Worm (Caenorhabditis elegans) whole organism, L1 larva: ENCODE measurements around the gene F37A4.1.
A peak's percentile ranks its signal among the peaks of the same experiment; 100 is the strongest.

Experiments
- C04F5.9 ChIP-seq: sonication (generic microtip); optimal IDR thresholded peaks from 2 replicates; lab custom pipeline; 2016; ENCODE audit warnings: missing genetic modification characterization, missing compliant biosample characterization
- C34B4.2 ChIP-seq: sonication (generic microtip); optimal IDR thresholded peaks from 2 replicates; lab custom pipeline; 2017; ENCODE audit warnings: mild to moderate bottlenecking, missing genetic modification characterization, missing compliant biosample characterization
- F16B12.6 ChIP-seq: fragments of 150-350 bp; optimal IDR thresholded peaks from 2 replicates; lab custom pipeline; 2014; ENCODE audit warnings: missing biosample characterization, missing genetic modification characterization
- Y116A8C.19 ChIP-seq: sonication (generic microtip); optimal IDR thresholded peaks from 2 replicates; lab custom pipeline; 2016; ENCODE audit warnings: missing compliant biosample characterization, missing genetic modification characterization, borderline replicate concordance
- aha-1 ChIP-seq: fragments of 150-350 bp; optimal IDR thresholded peaks from 2 replicates; lab custom pipeline; 2014; ENCODE audit warnings: missing biosample characterization, missing genetic modification characterization
- alr-1 ChIP-seq: fragments of 200-800 bp; sonication (Bioruptor generic); optimal IDR thresholded peaks from 2 replicates; lab custom pipeline; 2018; ENCODE audit warnings: borderline replicate concordance, mild to moderate bottlenecking, missing genetic modification characterization, missing compliant biosample characterization
- blmp-1 ChIP-seq: fragments of 150-350 bp; optimal IDR thresholded peaks from 2 replicates; lab custom pipeline; 2014; ENCODE audit warnings: missing biosample characterization, missing genetic modification characterization
- ceh-8 ChIP-seq: fragments of 200-800 bp; sonication (Bioruptor generic); optimal IDR thresholded peaks from 2 replicates; lab custom pipeline; 2018; ENCODE audit warnings: mild to moderate bottlenecking, missing genetic modification characterization, moderate library complexity, missing compliant biosample characterization
- ceh-88 ChIP-seq: fragments of 200-800 bp; sonication (Bioruptor generic); IDR thresholded peaks from 2 replicates; pipeline ENCODE4 v1.3.6; 2022; ENCODE audit warnings: missing genetic modification characterization, missing compliant biosample characterization
- dpl-1 ChIP-seq, 3 experiments: fragments of 150-350 bp in 2 of 3; sonication (generic microtip) in 1 of 3; optimal IDR thresholded peaks; 2 replicates each; lab custom pipeline; 2014 to 2017; ENCODE audit warnings: missing biosample characterization in 3 of 3, missing genetic modification characterization in 3 of 3, missing genetic modification reagents in 3 of 3
- dsc-1 ChIP-seq: sonication (generic microtip); optimal IDR thresholded peaks from 2 replicates; lab custom pipeline; 2016; ENCODE audit warnings: mild to moderate bottlenecking, missing genetic modification characterization, missing compliant biosample characterization
- efl-1 ChIP-seq, 4 experiments: fragments of 150-350 bp; optimal IDR thresholded peaks in 3 of 4; peaks in 1 of 4; 1 replicate in 1 of 4; 2 replicates in 3 of 4; lab custom pipeline; 2014; ENCODE audit warnings: missing biosample characterization in 2 of 4, missing genetic modification characterization in 2 of 4, missing genetic modification reagents in 2 of 4
- egl-13 ChIP-seq: sonication (generic microtip); optimal IDR thresholded peaks from 2 replicates; lab custom pipeline; 2016; ENCODE audit warnings: missing genotype, missing genetic modification reagents, missing genetic modification characterization, missing compliant biosample characterization
- egl-27 ChIP-seq, 2 experiments: fragments of 150-350 bp in 1 of 2; sonication (generic microtip); optimal IDR thresholded peaks; 3 replicates each; lab custom pipeline; 2017 to 2018; ENCODE audit warnings: missing biosample characterization in 2 of 2, missing genetic modification characterization in 2 of 2, missing genetic modification reagents in 2 of 2
- elt-2 ChIP-seq: sonication (generic microtip); optimal IDR thresholded peaks from 2 replicates; lab custom pipeline; 2016; ENCODE audit warnings: missing genetic modification characterization, mild to moderate bottlenecking, inconsistent platforms, missing compliant biosample characterization, missing genetic modification reagents
- elt-3 ChIP-seq, 6 experiments: fragments of 150-350 bp in 1 of 6; sonication (generic microtip); optimal IDR thresholded peaks; 2 replicates each; lab custom pipeline; 2017 to 2018; ENCODE audit warnings: missing biosample characterization in 6 of 6, missing genetic modification characterization in 6 of 6, inconsistent platforms in 1 of 6
- ets-5 ChIP-seq: fragments of 200-800 bp; sonication (Bioruptor generic); IDR thresholded peaks from 2 replicates; pipeline ENCODE4 v1.3.6; 2022; ENCODE audit warnings: missing genetic modification characterization, missing compliant biosample characterization
- fkh-10 ChIP-seq: sonication (generic microtip); optimal IDR thresholded peaks from 2 replicates; lab custom pipeline; 2017; ENCODE audit warnings: missing biosample characterization, missing genetic modification reagents, missing genetic modification characterization
- fkh-8 ChIP-seq: sonication (generic microtip); optimal IDR thresholded peaks from 2 replicates; lab custom pipeline; 2016; ENCODE audit warnings: mild to moderate bottlenecking, missing genetic modification characterization, missing compliant biosample characterization
- fos-1 ChIP-seq: fragments of 150-350 bp; optimal IDR thresholded peaks from 2 replicates; lab custom pipeline; 2014; ENCODE audit warnings: missing biosample characterization, missing genetic modification characterization
- hlh-17 ChIP-seq: fragments of 200-800 bp; sonication (Bioruptor generic); optimal IDR thresholded peaks from 2 replicates; lab custom pipeline; 2018; ENCODE audit warnings: missing genetic modification characterization, mild to moderate bottlenecking, missing compliant biosample characterization, moderate library complexity, borderline replicate concordance
- irx-1 ChIP-seq: sonication (generic microtip); optimal IDR thresholded peaks from 2 replicates; lab custom pipeline; 2016; ENCODE audit warnings: missing genetic modification characterization, missing compliant biosample characterization
- lin-13 ChIP-seq: fragments of 150-350 bp; optimal IDR thresholded peaks from 2 replicates; lab custom pipeline; 2014; ENCODE audit warnings: missing biosample characterization, missing genetic modification reagents, missing genetic modification characterization
- lin-14 ChIP-seq: fragments of 200-800 bp; sonication (Bioruptor generic); optimal IDR thresholded peaks from 2 replicates; lab custom pipeline; 2018; ENCODE audit warnings: mild to moderate bottlenecking, missing genetic modification characterization, moderate library complexity, missing compliant biosample characterization
- lin-15B ChIP-seq: fragments of 150-350 bp; sonication (generic microtip); optimal IDR thresholded peaks from 3 replicates; lab custom pipeline; 2014; ENCODE audit warnings: missing biosample characterization, missing genetic modification characterization
- lin-35 ChIP-seq, 2 experiments: fragments of 150-350 bp; optimal IDR thresholded peaks; 2 replicates each; lab custom pipeline; 2014; ENCODE audit warnings: missing biosample characterization in 2 of 2, missing genetic modification characterization in 2 of 2, missing genetic modification reagents in 2 of 2
- lin-39 ChIP-seq: fragments of 150-350 bp; optimal IDR thresholded peaks from 2 replicates; lab custom pipeline; 2014; ENCODE audit warnings: missing biosample characterization, missing genetic modification reagents, missing genetic modification characterization
- lsy-2 ChIP-seq, 2 experiments: fragments of 150-350 bp; optimal IDR thresholded peaks; 2 replicates each; lab custom pipeline; 2014; ENCODE audit warnings: missing biosample characterization in 2 of 2, missing genetic modification characterization in 2 of 2
- mab-9 ChIP-seq: fragments of 200-800 bp; sonication (Bioruptor generic); IDR thresholded peaks from 2 replicates; pipeline ENCODE4 v1.3.6; 2022; ENCODE audit warnings: missing genetic modification reagents, missing genetic modification characterization, missing compliant biosample characterization
- mdl-1 ChIP-seq, 2 experiments: fragments of 150-350 bp; optimal IDR thresholded peaks; 2 replicates each; lab custom pipeline; 2014 to 2017; ENCODE audit warnings: missing biosample characterization in 2 of 2, missing genetic modification characterization in 2 of 2, inconsistent platforms in 1 of 2
- mef-2 ChIP-seq: fragments of 150-350 bp; optimal IDR thresholded peaks from 2 replicates; lab custom pipeline; 2014; ENCODE audit warnings: missing biosample characterization, missing genetic modification characterization
- mep-1 ChIP-seq: fragments of 150-350 bp; optimal IDR thresholded peaks from 2 replicates; lab custom pipeline; 2014; ENCODE audit warnings: missing biosample characterization, missing genetic modification characterization
- nhr-11 ChIP-seq: fragments of 150-350 bp; optimal IDR thresholded peaks from 2 replicates; lab custom pipeline; 2014; ENCODE audit warnings: missing biosample characterization, missing genetic modification characterization
- nhr-19 ChIP-seq: fragments of 200-800 bp; sonication (Bioruptor generic); conservative IDR thresholded peaks from 2 replicates; pipeline ENCODE4 v1.3.6; 2022; ENCODE audit warnings: missing genetic modification characterization, missing compliant biosample characterization
- nhr-20 ChIP-seq: sonication (generic microtip); optimal IDR thresholded peaks from 2 replicates; lab custom pipeline; 2016; ENCODE audit warnings: mild to moderate bottlenecking, missing genetic modification characterization, missing compliant biosample characterization
- nhr-28 ChIP-seq: fragments of 150-350 bp; optimal IDR thresholded peaks from 2 replicates; lab custom pipeline; 2014; ENCODE audit warnings: missing biosample characterization, missing genetic modification characterization
- nhr-47 ChIP-seq: sonication (generic microtip); optimal IDR thresholded peaks from 2 replicates; lab custom pipeline; 2016; ENCODE audit warnings: mild to moderate bottlenecking, missing genetic modification characterization, moderate library complexity, missing compliant biosample characterization
- nhr-76 ChIP-seq: sonication (generic microtip); optimal IDR thresholded peaks from 2 replicates; lab custom pipeline; 2017; ENCODE audit warnings: missing biosample characterization, missing genetic modification characterization
- nhr-84 ChIP-seq: sonication (generic microtip); optimal IDR thresholded peaks from 2 replicates; lab custom pipeline; 2017; ENCODE audit warnings: missing biosample characterization, missing genetic modification characterization
- nhr-90 ChIP-seq: sonication (generic microtip); optimal IDR thresholded peaks from 2 replicates; lab custom pipeline; 2016; ENCODE audit warnings: mild to moderate bottlenecking, missing genetic modification characterization, missing compliant biosample characterization; ENCODE audit not compliant: poor library complexity
- pag-3 ChIP-seq: sonication (generic microtip); optimal IDR thresholded peaks from 2 replicates; lab custom pipeline; 2017; ENCODE audit warnings: missing genetic modification characterization, mild to moderate bottlenecking, missing compliant biosample characterization, antibody characterized with exemption, borderline replicate concordance; ENCODE audit not compliant: insufficient read depth
- pax-3 ChIP-seq: fragments of 200-800 bp; sonication (Bioruptor generic); optimal IDR thresholded peaks from 2 replicates; lab custom pipeline; 2018; ENCODE audit warnings: mild to moderate bottlenecking, missing genetic modification characterization, moderate library complexity, missing compliant biosample characterization
- pqm-1 ChIP-seq: sonication (generic microtip); optimal IDR thresholded peaks from 3 replicates; lab custom pipeline; 2017; ENCODE audit warnings: missing biosample characterization, missing genetic modification characterization
- skn-1 ChIP-seq: fragments of 150-350 bp; optimal IDR thresholded peaks from 2 replicates; lab custom pipeline; 2014; ENCODE audit warnings: missing biosample characterization, missing genetic modification characterization
- snu-23 ChIP-seq: sonication (generic microtip); optimal IDR thresholded peaks from 2 replicates; lab custom pipeline; 2016; ENCODE audit warnings: missing genetic modification characterization, missing compliant biosample characterization
- sptf-1 ChIP-seq: fragments of 150-350 bp; optimal IDR thresholded peaks from 2 replicates; lab custom pipeline; 2014; ENCODE audit warnings: missing biosample characterization, missing genetic modification characterization
- swsn-7 ChIP-seq: sonication (generic microtip); optimal IDR thresholded peaks from 2 replicates; lab custom pipeline; 2016; ENCODE audit warnings: missing genetic modification characterization, missing compliant biosample characterization
- tbx-2 ChIP-seq: sonication (generic microtip); optimal IDR thresholded peaks from 2 replicates; lab custom pipeline; 2016; ENCODE audit warnings: missing genetic modification characterization, missing compliant biosample characterization
- tlp-1 ChIP-seq: fragments of 150-350 bp; optimal IDR thresholded peaks from 2 replicates; lab custom pipeline; 2014; ENCODE audit warnings: missing biosample characterization, missing genetic modification characterization
- unc-30 ChIP-seq: sonication (generic microtip); optimal IDR thresholded peaks from 2 replicates; lab custom pipeline; 2017; ENCODE audit warnings: missing biosample characterization, missing genetic modification characterization
- unc-62 ChIP-seq: fragments of 150-350 bp; optimal IDR thresholded peaks from 2 replicates; lab custom pipeline; 2014; ENCODE audit warnings: missing biosample characterization, missing genetic modification reagents, missing genetic modification characterization
- unc-98 ChIP-seq: fragments of 200-800 bp; sonication (Bioruptor generic); IDR thresholded peaks from 2 replicates; pipeline ENCODE4 v1.3.6; 2022; ENCODE audit warnings: missing genetic modification characterization, missing compliant biosample characterization

The F37A4.1 gene

ce11 chrIII:6709983-6710382 lies 13.2 kb upstream of the F37A4.1 start, which contains the start of gene isw-1:
Gene isw-1, minus strand, starts transcription at chrIII:6710100.
- TF ChIP-seq pag-3 (no peak), swsn-7 (tag; lab: Kevin White, UChicago) (peak; percentile 24), egl-27 (tag; optimal IDR thresholded peaks at IDR 0.05; lab: Kevin White, UChicago) (no peak), mab-9 (no peak), ceh-88 (no peak), aha-1 (tag; lab: Kevin White, UChicago) (no peak), nhr-84 (tag; lab: Kevin White, UChicago) (no peak), C04F5.9 (tag; lab: Kevin White, UChicago) (peak; percentile 7), elt-3 (tag; optimal IDR thresholded peaks at IDR 0.05; lab: Kevin White, UChicago) (peak in 1 of 6 experiments; percentile 24), egl-13 (tag; lab: Kevin White, UChicago) (no peak), sptf-1 (tag; lab: Kevin White, UChicago) (no peak), F16B12.6 (tag; lab: Kevin White, UChicago) (peak; percentile 84), fkh-8 (tag; lab: Kevin White, UChicago) (no peak), elt-2 (tag; lab: Kevin White, UChicago) (no peak), tlp-1 (tag; lab: Kevin White, UChicago) (no peak), ets-5 (no peak), nhr-90 (tag; lab: Kevin White, UChicago) (peak; percentile 21), mdl-1 (tag; optimal IDR thresholded peaks at IDR 0.05; lab: Kevin White, UChicago) (peak in 1 of 2 experiments; percentile 11), nhr-20 (tag; lab: Kevin White, UChicago) (peak; percentile 53), nhr-11 (tag; lab: Kevin White, UChicago) (no peak), pqm-1 (tag; lab: Kevin White, UChicago) (no peak), dpl-1 (GFP tag; optimal IDR thresholded peaks at IDR 0.05; lab: Kevin White, UChicago) (peak; percentile 94 to 97 (median 95)), mef-2 (no peak), lin-14 (GFP tag; lab: Kevin White, UChicago) (no peak), skn-1 (tag; lab: Kevin White, UChicago) (peak; percentile 46), hlh-17 (GFP tag; lab: Kevin White, UChicago) (no peak), irx-1 (tag; lab: Kevin White, UChicago) (no peak), ceh-8 (no peak), fkh-10 (GFP tag; lab: Kevin White, UChicago) (no peak), nhr-19 (GFP tag; lab: Robert Waterston, UW) (peak; percentile 39), blmp-1 (tag; lab: Kevin White, UChicago) (peak; percentile 59), snu-23 (no peak), tbx-2 (tag; lab: Kevin White, UChicago) (no peak), nhr-76 (no peak), nhr-28 (tag; lab: Kevin White, UChicago) (no peak), nhr-47 (no peak), lin-13 (GFP tag; lab: Kevin White, UChicago) (no peak), pax-3 (no peak), lin-15B (tag; lab: Kevin White, UChicago) (peak; percentile 47), mep-1 (tag; lab: Kevin White, UChicago) (peak; percentile 71), C34B4.2 (tag; lab: Kevin White, UChicago) (no peak), alr-1 (tag; lab: Kevin White, UChicago) (no peak), unc-30 (tag; lab: Kevin White, UChicago) (no peak), lin-39 (tag; lab: Kevin White, UChicago) (no peak), lsy-2 (tag; optimal IDR thresholded peaks at IDR 0.05; lab: Kevin White, UChicago) (peak in 1 of 2 experiments; percentile 82), dsc-1 (tag; lab: Kevin White, UChicago) (no peak), fos-1 (tag; lab: Kevin White, UChicago) (no peak), efl-1 (optimal IDR thresholded peaks at IDR 0.05; lab: Kevin White, UChicago) (peak; percentile 95 to 97), efl-1 (GFP tag; optimal IDR thresholded peaks at IDR 0.05 in 1 of 2; lab: Kevin White, UChicago) (peak; percentile 95 to 99), lin-35 (GFP tag; optimal IDR thresholded peaks at IDR 0.05; lab: Kevin White, UChicago) (peak; percentile 95 to 98), Y116A8C.19 (tag; lab: Kevin White, UChicago) (no peak), unc-98 (GFP tag; lab: Robert Waterston, UW) (no peak), unc-62 (GFP tag; lab: Kevin White, UChicago) (no peak)
